Worm (Caenorhabditis elegans): ENCODE results near the gene lips-8.

Gene lips-8

DNA sequence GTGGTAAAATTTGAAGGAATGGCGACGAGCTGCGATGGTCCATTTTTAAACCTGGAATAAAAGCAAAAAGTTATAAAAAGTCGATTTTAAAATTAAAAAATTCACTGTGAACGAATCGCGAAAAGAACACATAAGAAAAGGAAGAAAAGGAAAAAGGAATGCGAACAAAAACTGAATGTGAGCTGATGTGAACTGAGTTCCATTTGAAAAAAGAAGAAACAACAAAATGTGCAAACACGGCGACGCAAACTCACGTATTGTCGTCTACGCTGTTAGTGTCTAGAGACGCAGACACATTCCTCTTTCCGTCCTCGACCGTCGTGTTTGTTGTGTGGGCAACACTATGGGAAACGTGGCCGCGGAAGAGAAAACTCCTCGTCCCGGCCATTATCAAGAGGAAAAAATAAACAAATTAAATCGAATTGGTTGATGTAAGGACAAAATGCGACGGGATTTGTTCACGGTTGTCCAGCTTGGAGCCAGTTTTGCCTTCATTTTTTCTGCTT, 44.5 kb upstream of the lips-8 start, which contains the start of the genes C27C12.1 and C27C12.4 (continued):
- TF ChIP-seq elt-4 (tag; optimal IDR thresholded peaks at IDR 0.05) (no peak), fkh-6 (tag; optimal IDR thresholded peaks at IDR 0.05) (peak; percentile 63), ttx-3 (tag; optimal IDR thresholded peaks at IDR 0.05) (no peak), ceh-30 (tag; optimal IDR thresholded peaks at IDR 0.05) (peak; percentile 33), ceh-9 (tag; optimal IDR thresholded peaks at IDR 0.05) (no peak), ceh-18 (tag; optimal IDR thresholded peaks at IDR 0.05) (peak; percentile 50), ceh-34 (tag; optimal IDR thresholded peaks at IDR 0.05) (peak; percentile 44), ceh-48 (tag; optimal IDR thresholded peaks at IDR 0.05) (no peak), pag-3 (tag; optimal IDR thresholded peaks at IDR 0.05; ENCODE audit: borderline replicate concordance) (no peak), che-1 (tag; optimal IDR thresholded peaks at IDR 0.05) (no peak), ets-4 (tag; optimal IDR thresholded peaks at IDR 0.05) (peak; percentile 81), nhr-11 (tag; optimal IDR thresholded peaks at IDR 0.05) (no peak), ahr-1 (tag; optimal IDR thresholded peaks at IDR 0.05) (peak; percentile 39), pros-1 (tag; optimal IDR thresholded peaks at IDR 0.05) (peak; percentile 64), hlh-15 (tag; optimal IDR thresholded peaks at IDR 0.05) (no peak), fax-1 (tag; optimal IDR thresholded peaks at IDR 0.05) (peak; percentile 38), fkh-10 (GFP tag; optimal IDR thresholded peaks at IDR 0.05) (no peak), ceh-2 (tag; optimal IDR thresholded peaks at IDR 0.05) (peak; percentile 85), C08G9.2 (tag; optimal IDR thresholded peaks at IDR 0.05) (peak; percentile 75), madf-2 (tag; optimal IDR thresholded peaks at IDR 0.05) (no peak), lin-11 (tag; optimal IDR thresholded peaks at IDR 0.05) (no peak), eyg-1 (tag; optimal IDR thresholded peaks at IDR 0.05) (no peak), F13H6.1 (tag; optimal IDR thresholded peaks at IDR 0.05) (peak; percentile 55), ceh-45 (GFP tag; IDR thresholded peaks at IDR 0.05) (no peak)

DNA sequence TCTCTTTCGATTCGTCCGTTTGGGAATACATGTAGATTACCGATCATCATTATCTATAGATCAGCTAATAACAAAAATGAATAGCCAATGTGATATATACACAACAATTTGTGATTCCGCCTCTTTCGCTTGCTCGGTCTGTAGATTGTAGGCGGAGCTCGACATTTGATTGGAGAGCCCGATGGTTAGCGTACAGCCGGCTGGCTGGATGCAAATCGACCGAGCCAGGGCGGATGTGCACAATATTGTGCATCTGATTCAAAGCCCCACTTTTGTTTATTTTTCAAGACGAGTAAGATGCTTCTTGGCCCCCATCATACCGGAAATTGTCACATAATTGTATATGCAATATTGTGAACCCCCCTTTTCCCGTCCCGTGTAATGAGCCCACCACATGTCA, 36.6 kb upstream of the lips-8 start, which contains the start of gene dmd-4:
TSS of gene dmd-4 (minus strand) at position 101 of the 400 bp plus-strand sequence.
- TF ChIP-seq ceh-9 (tag; optimal IDR thresholded peaks at IDR 0.05) (no peak), dmd-4 (tag; optimal IDR thresholded peaks at IDR 0.05; ENCODE audit: borderline replicate concordance) (peak; percentile 82), lin-11 (tag; optimal IDR thresholded peaks at IDR 0.05) (no peak), K09A11.1 (tag; optimal IDR thresholded peaks at IDR 0.05; ENCODE audit: insufficient read depth) (no peak), zip-5 (tag; optimal IDR thresholded peaks at IDR 0.05) (no peak), pax-1 (tag; optimal IDR thresholded peaks at IDR 0.05) (no peak)

DNA sequence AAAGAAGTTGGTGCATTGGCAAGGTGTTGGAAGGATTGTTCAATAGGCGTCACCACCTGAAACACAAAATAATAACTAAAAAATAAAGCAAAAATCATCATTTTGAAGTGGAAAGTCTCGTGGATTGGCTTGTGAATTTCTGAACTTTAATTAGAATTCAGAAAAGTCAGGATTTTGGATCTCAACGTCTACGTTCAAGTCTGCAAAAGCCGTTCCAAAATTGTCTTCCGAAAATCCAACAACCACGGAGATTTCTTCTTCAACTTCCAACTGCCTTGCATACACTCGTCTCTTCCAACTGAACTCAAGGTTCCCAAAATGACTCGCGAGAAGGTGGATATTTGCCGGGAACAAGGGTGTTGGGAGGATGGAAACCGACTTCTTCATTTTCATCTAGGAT, 32.6 kb upstream of the lips-8 start, which contains the start of gene C27C12.3:
TSS of gene C27C12.3 (minus strand) at position 101 of the 400 bp plus-strand sequence.
- TF ChIP-seq pha-2 (tag; optimal IDR thresholded peaks at IDR 0.05) (no peak), ets-4 (tag; optimal IDR thresholded peaks at IDR 0.05) (no peak), elt-4 (tag; optimal IDR thresholded peaks at IDR 0.05) (no peak), ama-1 (optimal IDR thresholded peaks at IDR 0.05) (no peak), rnt-1 (tag; optimal IDR thresholded peaks at IDR 0.05) (no peak), ceh-2 (tag; optimal IDR thresholded peaks at IDR 0.05) (no peak), hlh-30 (tag; optimal IDR thresholded peaks at IDR 0.05; ENCODE audit: insufficient read depth) (no peak), hlh-6 (tag; optimal IDR thresholded peaks at IDR 0.05) (no peak), ahr-1 (tag; optimal IDR thresholded peaks at IDR 0.05) (no peak), sdc-2 (tag; optimal IDR thresholded peaks at IDR 0.05) (no peak), sox-4 (tag; optimal IDR thresholded peaks at IDR 0.05) (no peak)

DNA sequence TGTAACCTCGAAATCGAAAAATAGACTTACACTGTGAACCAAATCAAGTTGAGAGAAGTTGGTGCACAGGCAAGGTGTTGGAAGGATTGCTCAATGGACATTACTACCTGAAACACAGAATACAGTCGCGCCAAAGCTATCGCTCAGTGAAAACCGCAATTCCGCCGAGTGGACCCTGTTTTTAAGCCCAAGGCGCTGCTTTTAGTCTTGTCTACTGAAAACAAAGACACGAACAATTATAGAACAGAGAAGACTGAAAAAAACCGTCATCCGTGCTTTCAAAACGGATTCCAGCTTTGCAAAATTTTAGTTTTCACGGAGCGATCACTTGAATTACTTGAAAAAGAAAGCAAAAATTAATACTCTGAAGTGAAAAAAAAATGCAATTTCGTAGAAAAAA, 30.1 kb upstream of the lips-8 start, which contains the start of gene F31F6.1:
TSS of gene F31F6.1 (minus strand) at position 101 of the 400 bp plus-strand sequence.
- TF ChIP-seq dmd-4 (tag; optimal IDR thresholded peaks at IDR 0.05; ENCODE audit: borderline replicate concordance) (peak; percentile 54), pha-2 (tag; optimal IDR thresholded peaks at IDR 0.05) (no peak), ceh-19 (GFP tag; optimal IDR thresholded peaks at IDR 0.05) (no peak), pha-4 (tag; optimal IDR thresholded peaks at IDR 0.05) (no peak)
